Worm (Caenorhabditis elegans) whole organism, midembryonic: ENCODE results near the gene nex-1.

Source experiments
- T22C8.4 ChIP-seq: fragments of 200-800 bp; sonication (Bioruptor generic); IDR thresholded peaks from 2 replicates; pipeline ENCODE4 v1.3.6; 2022; ENCODE audit warnings: missing genetic modification characterization, missing compliant biosample characterization
- cog-1 ChIP-seq: sonication (generic microtip); optimal IDR thresholded peaks from 2 replicates; lab custom pipeline; 2016; ENCODE audit warnings: missing genetic modification characterization, missing compliant biosample characterization
- flt-1 ChIP-seq: fragments of 200-800 bp; sonication (Bioruptor generic); IDR thresholded peaks from 2 replicates; pipeline ENCODE4 v1.3.6; 2022; ENCODE audit warnings: missing genetic modification characterization, missing compliant biosample characterization
- klf-2 ChIP-seq: fragments of 200-800 bp; sonication (Bioruptor generic); conservative IDR thresholded peaks from 2 replicates; pipeline ENCODE4 v1.3.6; 2022; ENCODE audit warnings: missing genetic modification reagents, missing genetic modification characterization, missing compliant biosample characterization
- med-1 ChIP-seq: sonication (generic microtip); optimal IDR thresholded peaks from 2 replicates; lab custom pipeline; 2017; ENCODE audit warnings: missing genetic modification characterization, mild to moderate bottlenecking, missing compliant biosample characterization, antibody characterized with exemption, missing genetic modification reagents; ENCODE audit not compliant: insufficient read depth
- ref-1 ChIP-seq: fragments of 200-800 bp; sonication (Bioruptor generic); conservative IDR thresholded peaks from 2 replicates; pipeline ENCODE4 v1.3.6; 2022; ENCODE audit warnings: missing genetic modification reagents, missing genetic modification characterization, missing compliant biosample characterization
- tab-1 ChIP-seq: fragments of 200-800 bp; sonication (Bioruptor generic); IDR thresholded peaks from 2 replicates; pipeline ENCODE4 v1.3.6; 2022; ENCODE audit warnings: missing genetic modification characterization, missing compliant biosample characterization
- ztf-23 ChIP-seq: fragments of 200-800 bp; sonication (Bioruptor generic); IDR thresholded peaks from 2 replicates; pipeline ENCODE4 v1.3.6; 2022; ENCODE audit warnings: missing genetic modification reagents, missing genetic modification characterization, missing compliant biosample characterization
- ztf-29 ChIP-seq: fragments of 200-800 bp; sonication (Bioruptor generic); IDR thresholded peaks from 2 replicates; pipeline ENCODE4 v1.3.6; 2022; ENCODE audit warnings: missing genetic modification reagents, missing genetic modification characterization, missing compliant biosample characterization

DNA sequence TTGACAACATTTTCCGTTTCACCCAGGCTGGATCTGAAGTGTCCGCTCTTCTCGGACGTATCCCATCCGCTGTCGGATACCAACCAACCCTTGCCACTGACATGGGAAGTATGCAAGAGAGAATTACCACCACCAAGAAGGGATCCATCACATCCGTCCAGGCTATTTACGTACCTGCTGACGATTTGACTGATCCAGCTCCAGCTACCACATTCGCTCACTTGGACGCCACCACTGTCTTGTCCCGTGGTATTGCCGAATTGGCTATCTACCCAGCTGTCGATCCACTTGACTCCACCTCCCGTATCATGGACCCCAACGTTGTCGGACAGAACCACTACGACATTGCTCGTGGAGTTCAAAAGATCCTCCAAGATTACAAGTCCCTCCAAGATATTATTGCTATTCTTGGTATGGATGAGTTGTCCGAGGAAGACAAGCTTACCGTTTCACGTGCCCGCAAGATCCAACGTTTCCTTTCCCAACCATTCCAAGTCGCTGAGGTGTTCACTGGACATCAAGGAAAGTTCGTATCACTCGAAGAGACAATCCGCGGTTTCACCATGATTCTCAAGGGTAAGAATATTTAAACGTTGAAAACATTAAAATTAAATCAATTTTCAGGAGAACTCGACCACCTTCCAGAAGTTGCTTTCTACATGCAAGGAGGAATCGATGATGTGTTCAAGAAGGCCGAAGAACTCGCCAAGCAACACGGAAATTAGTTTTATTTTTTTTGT lies 4.3 kb downstream of the nex-1 start:
- TF ChIP-seq T22C8.4 (GFP tag; lab: Robert Waterston, UW) (no peak), flt-1 (GFP tag; lab: Robert Waterston, UW) (no peak), cog-1 (tag; lab: Kevin White, UChicago) (no peak), ref-1 (GFP tag; lab: Robert Waterston, UW) (no peak), klf-2 (GFP tag; lab: Robert Waterston, UW) (no peak), ztf-23 (GFP tag; lab: Robert Waterston, UW) (no peak), med-1 (GFP tag; lab: Kevin White, UChicago) (no peak), ztf-29 (no peak), tab-1 (GFP tag; lab: Robert Waterston, UW) (no peak)
